Worm (Caenorhabditis elegans) whole organism, midembryonic: ENCODE measurements around the gene nhr-99.
A peak's percentile ranks its signal among the peaks of the same experiment; 100 is the strongest.

Experiments
- cog-1 ChIP-seq: sonication (generic microtip); optimal IDR thresholded peaks from 2 replicates; lab custom pipeline; 2016; ENCODE audit warnings: missing genetic modification characterization, missing compliant biosample characterization
- med-1 ChIP-seq: sonication (generic microtip); optimal IDR thresholded peaks from 2 replicates; lab custom pipeline; 2017; ENCODE audit warnings: missing genetic modification characterization, mild to moderate bottlenecking, missing compliant biosample characterization, antibody characterized with exemption, missing genetic modification reagents; ENCODE audit not compliant: insufficient read depth
- ref-1 ChIP-seq: fragments of 200-800 bp; sonication (Bioruptor generic); conservative IDR thresholded peaks from 2 replicates; pipeline ENCODE4 v1.3.6; 2022; ENCODE audit warnings: missing genetic modification reagents, missing genetic modification characterization, missing compliant biosample characterization
- tab-1 ChIP-seq: fragments of 200-800 bp; sonication (Bioruptor generic); IDR thresholded peaks from 2 replicates; pipeline ENCODE4 v1.3.6; 2022; ENCODE audit warnings: missing genetic modification characterization, missing compliant biosample characterization

DNA sequence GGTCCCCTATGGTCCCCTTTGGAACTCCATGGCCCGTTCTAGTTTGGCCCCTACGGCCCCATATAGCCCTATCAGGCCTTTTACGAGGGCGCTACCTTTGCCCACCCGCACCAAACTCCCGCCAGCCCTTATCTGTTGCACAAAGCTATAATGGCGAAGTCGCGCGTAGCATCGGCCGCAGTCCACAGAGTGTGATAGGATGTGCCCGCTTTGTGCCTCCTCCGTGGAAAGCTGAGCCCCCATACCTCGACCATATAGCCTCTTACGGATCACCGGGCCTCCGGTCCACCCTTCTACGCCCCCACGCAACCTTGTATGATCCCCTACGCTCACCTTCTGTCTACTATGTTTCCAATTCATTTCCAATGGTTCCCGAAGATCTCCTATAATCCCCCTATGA, 27.6 kb upstream of the nhr-99 start:
- TF ChIP-seq med-1 (GFP tag; lab: Kevin White, UChicago) = no peak
- 0 out of 2 replicates have a peak, but pooled peaks have one; percentile 40 for TF ChIP-seq tab-1 (GFP tag; lab: Robert Waterston, UW)
- no peak for TF ChIP-seq cog-1 (tag; lab: Kevin White, UChicago)
- TF ChIP-seq ref-1 (GFP tag; lab: Robert Waterston, UW) = no peak
